Fruit fly (Drosophila melanogaster) whole organism, wandering third instar larva: ENCODE results near the gene CCT4.

Source experiments
- Abd-B ChIP-seq: fragments of >200 bp; optimal IDR thresholded peaks from 2 replicates; lab custom pipeline; 2017; ENCODE audit warnings: missing biosample characterization, missing genetic modification characterization
- CG32264 ChIP-seq: fragments of 200-800 bp; sonication (Bioruptor generic); optimal IDR thresholded peaks from 2 replicates; lab custom pipeline; 2016; ENCODE audit warnings: missing biosample characterization, missing genetic modification characterization
- CG9705 ChIP-seq: fragments of 200-800 bp; sonication (Bioruptor generic); optimal IDR thresholded peaks from 2 replicates; lab custom pipeline; 2018; ENCODE audit warnings: missing biosample characterization, mild to moderate bottlenecking, missing genetic modification characterization
- CrebA ChIP-seq: fragments of 200-800 bp; sonication (Bioruptor generic); optimal IDR thresholded peaks from 2 replicates; lab custom pipeline; 2016; ENCODE audit warnings: missing biosample characterization, mild to moderate bottlenecking, missing genetic modification characterization, borderline replicate concordance
- Dfd ChIP-seq: fragments of >200 bp; optimal IDR thresholded peaks from 2 replicates; lab custom pipeline; 2017; ENCODE audit warnings: missing biosample characterization, missing genetic modification characterization
- Dif ChIP-seq: fragments of 200-275, 200-300 bp; sonication (Bioruptor generic); optimal IDR thresholded peaks from 2 replicates; lab custom pipeline; 2018; ENCODE audit warnings: missing biosample characterization, missing genetic modification characterization; ENCODE audit not compliant: partially characterized antibody
- HLH106 ChIP-seq: fragments of 200-800 bp; optimal IDR thresholded peaks from 3 replicates; lab custom pipeline; 2019; ENCODE audit warnings: missing biosample characterization, mild to moderate bottlenecking, missing genetic modification characterization, moderate library complexity
- Hnf4 ChIP-seq: fragments of 200-800 bp; sonication (Bioruptor generic); optimal IDR thresholded peaks from 2 replicates; lab custom pipeline; 2016; ENCODE audit warnings: missing biosample characterization, mild to moderate bottlenecking, missing genetic modification characterization
- Hr78 ChIP-seq: fragments of >200 bp; optimal IDR thresholded peaks from 2 replicates; lab custom pipeline; 2017; ENCODE audit warnings: missing biosample characterization, missing genetic modification characterization
- Jra ChIP-seq: sonication (Bioruptor generic); optimal IDR thresholded peaks from 2 replicates; lab custom pipeline; 2016; ENCODE audit warnings: missing biosample characterization, missing genetic modification characterization
- Mio ChIP-seq: sonication (Bioruptor generic); optimal IDR thresholded peaks from 2 replicates; lab custom pipeline; 2016; ENCODE audit warnings: missing biosample characterization, missing genetic modification characterization
- Myc ChIP-seq: fragments of >200 bp; optimal IDR thresholded peaks from 2 replicates; lab custom pipeline; 2017
- N ChIP-seq: fragments of >200 bp; optimal IDR thresholded peaks from 2 replicates; lab custom pipeline; 2018; ENCODE audit warnings: missing biosample characterization, missing external identifiers, missing genetic modification characterization
- OdsH ChIP-seq: fragments of 200-800 bp; sonication (Bioruptor generic); optimal IDR thresholded peaks from 2 replicates; lab custom pipeline; 2016; ENCODE audit warnings: missing biosample characterization, mild to moderate bottlenecking, missing genetic modification characterization
- Rel ChIP-seq, 2 experiments: fragments of 200-800 bp; sonication (Bioruptor generic) in 1 of 2; optimal IDR thresholded peaks; 2 replicates in 1 of 2; 3 replicates in 1 of 2; lab custom pipeline; 2016 to 2019; ENCODE audit warnings: mild to moderate bottlenecking in 2 of 2, missing biosample characterization in 2 of 2, missing genetic modification characterization in 2 of 2, moderate library complexity in 1 of 2
- Sp1 ChIP-seq: fragments of 200-800 bp; sonication (Bioruptor generic); optimal IDR thresholded peaks from 3 replicates; lab custom pipeline; 2019; ENCODE audit warnings: missing biosample characterization, mild to moderate bottlenecking, missing genetic modification characterization, moderate library complexity
- Vsx2 ChIP-seq: fragments of 200-300, 225-300 bp; sonication (Bioruptor generic); optimal IDR thresholded peaks from 2 replicates; lab custom pipeline; 2018; ENCODE audit warnings: missing biosample characterization, missing genetic modification characterization; ENCODE audit not compliant: partially characterized antibody
- br ChIP-seq: fragments of 200-800 bp; sonication (Bioruptor generic); optimal IDR thresholded peaks from 2 replicates; lab custom pipeline; 2016; ENCODE audit warnings: missing biosample characterization, missing genetic modification characterization
- brk ChIP-seq: fragments of 200-800 bp; sonication (Bioruptor generic); optimal IDR thresholded peaks from 2 replicates; lab custom pipeline; 2016; ENCODE audit warnings: missing biosample characterization, mild to moderate bottlenecking, missing genetic modification characterization
- dl ChIP-seq, 2 experiments: fragments of 175-275, 200-275 bp in 1 of 2; fragments of 200-275 bp in 1 of 2; sonication (Bioruptor generic); optimal IDR thresholded peaks; lab custom pipeline; 2018; ENCODE audit warnings: mild to moderate bottlenecking in 2 of 2, missing biosample characterization in 2 of 2, missing genetic modification characterization in 2 of 2, moderate library complexity in 2 of 2; ENCODE audit not compliant: partially characterized antibody in 2 of 2, insufficient read depth in 1 of 2
- ey ChIP-seq: fragments of 200-800 bp; sonication (Bioruptor generic); optimal IDR thresholded peaks from 2 replicates; lab custom pipeline; 2016; ENCODE audit warnings: missing biosample characterization, missing genetic modification characterization
- foxo ChIP-seq, 2 experiments: fragments of 200-800 bp; sonication (Bioruptor generic); optimal IDR thresholded peaks; 2 replicates in 1 of 2; 3 replicates in 1 of 2; lab custom pipeline; 2016 to 2017; ENCODE audit warnings: missing biosample characterization in 2 of 2, missing genetic modification characterization in 2 of 2
- fru ChIP-seq: fragments of 200-800 bp; sonication (Bioruptor generic); optimal IDR thresholded peaks from 3 replicates; lab custom pipeline; 2016; ENCODE audit warnings: missing biosample characterization, mild to moderate bottlenecking, missing genetic modification characterization
- h ChIP-seq: fragments of 200-800 bp; sonication (Bioruptor generic); optimal IDR thresholded peaks from 3 replicates; lab custom pipeline; 2016; ENCODE audit warnings: missing biosample characterization, mild to moderate bottlenecking, missing genetic modification characterization
- jim ChIP-seq: fragments of 175-275, 200-325 bp; sonication (Bioruptor generic); optimal IDR thresholded peaks from 2 replicates; lab custom pipeline; 2016; ENCODE audit warnings: missing biosample characterization, mild to moderate bottlenecking, missing genetic modification characterization
- lola ChIP-seq: fragments of >200 bp; optimal IDR thresholded peaks from 2 replicates; lab custom pipeline; 2017; ENCODE audit warnings: missing biosample characterization, missing genetic modification characterization
- pan ChIP-seq: fragments of >200 bp; optimal IDR thresholded peaks from 2 replicates; lab custom pipeline; 2017
- psq ChIP-seq: fragments of 200-800 bp; sonication (Bioruptor generic); optimal IDR thresholded peaks from 3 replicates; lab custom pipeline; 2017; ENCODE audit warnings: missing biosample characterization, mild to moderate bottlenecking, missing genetic modification characterization, moderate library complexity
- rgr ChIP-seq: fragments of 200-800 bp; sonication (Bioruptor generic); optimal IDR thresholded peaks from 3 replicates; lab custom pipeline; 2016; ENCODE audit warnings: missing biosample characterization, mild to moderate bottlenecking, missing genetic modification characterization
- sage ChIP-seq: fragments of 200-800 bp; sonication (Bioruptor generic); optimal IDR thresholded peaks from 2 replicates; lab custom pipeline; 2016; ENCODE audit warnings: missing biosample characterization, mild to moderate bottlenecking, missing genetic modification characterization
- sv ChIP-seq: fragments of 200-800 bp; sonication (Bioruptor generic); optimal IDR thresholded peaks from 3 replicates; lab custom pipeline; 2016; ENCODE audit warnings: missing biosample characterization, missing genetic modification characterization
- tai ChIP-seq: sonication (Bioruptor generic); optimal IDR thresholded peaks from 2 replicates; lab custom pipeline; 2016; ENCODE audit warnings: missing biosample characterization, missing genetic modification characterization
- usp ChIP-seq: fragments of >200 bp; optimal IDR thresholded peaks from 2 replicates; lab custom pipeline; 2017; ENCODE audit warnings: missing biosample characterization, missing genetic modification characterization
- woc ChIP-seq: sonication (Bioruptor generic); optimal IDR thresholded peaks from 2 replicates; lab custom pipeline; 2016; ENCODE audit warnings: missing biosample characterization, mild to moderate bottlenecking, missing genetic modification characterization

The CCT4 gene

DNA sequence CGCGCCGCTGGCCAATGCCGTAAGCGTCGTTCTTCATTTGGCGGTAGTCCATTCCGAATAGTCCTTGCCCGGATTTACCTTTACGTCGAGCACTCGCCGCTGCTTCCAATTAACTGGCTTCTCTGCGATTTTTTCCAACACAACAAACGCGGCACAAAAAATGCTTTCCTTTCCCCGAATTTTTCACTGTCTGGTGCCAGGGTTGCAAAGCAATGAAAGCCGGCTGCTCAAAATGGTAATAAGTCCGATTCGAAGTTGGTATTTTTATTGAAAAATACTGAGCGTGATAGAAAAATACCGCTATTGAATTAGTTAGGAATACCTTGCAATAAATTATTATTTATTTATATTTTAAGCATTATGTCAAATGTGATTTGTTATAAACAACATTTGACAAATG lies 19.5 kb upstream of the CCT4 start:
- TF ChIP-seq Abd-B (GFP tag; lab: Kevin White, UChicago) (no peak), Jra (GFP tag; lab: Kevin White, UChicago) (no peak), CG32264 (GFP tag; lab: Kevin White, UChicago) (no peak), Dif (GFP tag; lab: Kevin White, UChicago) (no peak), CG9705 (GFP tag; lab: Kevin White, UChicago) (no peak), h (no peak), Myc (lab: Kevin White, UChicago) (no peak), Hnf4 (no peak), tai (GFP tag; lab: Kevin White, UChicago) (no peak), usp (no peak), dl (GFP tag; optimal IDR thresholded peaks at IDR 0.05; lab: Kevin White, UChicago; ENCODE audit: insufficient read depth in 1 of 2, partially characterized antibody in 2 of 2) (no peak), woc (GFP tag; lab: Kevin White, UChicago) (no peak), pan (lab: Kevin White, UChicago) (no peak), N (GFP tag; lab: Kevin White, UChicago) (no peak)

dm6 chr2L:12708576-12708975 lies 15.8 kb upstream of the CCT4 start:
- no peak for TF ChIP-seq Rel (GFP tag; optimal IDR thresholded peaks at IDR 0.05; lab: Kevin White, UChicago)
- no peak for TF ChIP-seq Rel (tag; optimal IDR thresholded peaks at IDR 0.05; lab: Kevin White, UChicago)
- TF ChIP-seq Jra (GFP tag; lab: Kevin White, UChicago) = no peak
- TF ChIP-seq foxo (GFP tag; optimal IDR thresholded peaks at IDR 0.05; lab: Kevin White, UChicago) = no peak
- TF ChIP-seq brk = no peak
- TF ChIP-seq N (GFP tag; lab: Kevin White, UChicago) = no peak
- no peak for TF ChIP-seq CrebA
- no peak for TF ChIP-seq Abd-B (GFP tag; lab: Kevin White, UChicago)
- no peak for TF ChIP-seq Vsx2 (GFP tag; lab: Kevin White, UChicago)
- TF ChIP-seq sv (GFP tag; lab: Kevin White, UChicago) = no peak
- TF ChIP-seq fru = no peak
- TF ChIP-seq br (GFP tag; lab: Kevin White, UChicago) = no peak
- no peak for TF ChIP-seq Sp1 (GFP tag; lab: Kevin White, UChicago)
- no peak for TF ChIP-seq dl (GFP tag; optimal IDR thresholded peaks at IDR 0.05; lab: Kevin White, UChicago; ENCODE audit: insufficient read depth in 1 of 2, partially characterized antibody in 2 of 2)
- no peak for TF ChIP-seq jim (GFP tag; lab: Kevin White, UChicago)
- TF ChIP-seq HLH106 (tag; lab: Kevin White, UChicago) = no peak
- TF ChIP-seq woc (GFP tag; lab: Kevin White, UChicago) = no peak
- no peak for TF ChIP-seq h
- no peak for TF ChIP-seq pan (lab: Kevin White, UChicago)

- TF ChIP-seq OdsH (no peak), sage (GFP tag; lab: Kevin White, UChicago) (no peak), h (no peak), lola (GFP tag; lab: Kevin White, UChicago) (no peak), Sp1 (GFP tag; lab: Kevin White, UChicago) (no peak), HLH106 (tag; lab: Kevin White, UChicago) (no peak), br (GFP tag; lab: Kevin White, UChicago) (no peak), woc (GFP tag; lab: Kevin White, UChicago) (no peak), dl (GFP tag; optimal IDR thresholded peaks at IDR 0.05; lab: Kevin White, UChicago; ENCODE audit: insufficient read depth in 1 of 2, partially characterized antibody in 2 of 2) (no peak), Jra (GFP tag; lab: Kevin White, UChicago) (no peak), Myc (lab: Kevin White, UChicago) (peak; percentile 41), fru (no peak), usp (no peak), jim (GFP tag; lab: Kevin White, UChicago) (no peak), rgr (GFP tag; lab: Kevin White, UChicago) (peak; percentile 46), Rel (GFP tag; optimal IDR thresholded peaks at IDR 0.05; lab: Kevin White, UChicago) (no peak), Rel (tag; optimal IDR thresholded peaks at IDR 0.05; lab: Kevin White, UChicago) (peak; percentile 56), Hr78 (GFP tag; lab: Kevin White, UChicago) (no peak), Hnf4 (no peak), Dfd (GFP tag; lab: Kevin White, UChicago) (no peak), ey (GFP tag; lab: Kevin White, UChicago) (no peak), Vsx2 (GFP tag; lab: Kevin White, UChicago) (no peak), CG9705 (GFP tag; lab: Kevin White, UChicago) (peak; percentile 8), pan (lab: Kevin White, UChicago) (no peak), Mio (no peak), psq (GFP tag; lab: Kevin White, UChicago) (no peak)
Measured at dm6 chr2L:12707540-12707939, 14.8 kb upstream of the CCT4 start, which contains the start of the genes CG6180 and CG15484. CG6180 (plus strand) TSS chr2L:12707661. CG15484 (minus strand) TSS chr2L:12707711.
